Fruit fly (Drosophila melanogaster): ENCODE data around the gene Lgr4.
A peak's percentile ranks its signal among the peaks of the same experiment; 100 is the strongest.

The Lgr4 gene

DNA sequence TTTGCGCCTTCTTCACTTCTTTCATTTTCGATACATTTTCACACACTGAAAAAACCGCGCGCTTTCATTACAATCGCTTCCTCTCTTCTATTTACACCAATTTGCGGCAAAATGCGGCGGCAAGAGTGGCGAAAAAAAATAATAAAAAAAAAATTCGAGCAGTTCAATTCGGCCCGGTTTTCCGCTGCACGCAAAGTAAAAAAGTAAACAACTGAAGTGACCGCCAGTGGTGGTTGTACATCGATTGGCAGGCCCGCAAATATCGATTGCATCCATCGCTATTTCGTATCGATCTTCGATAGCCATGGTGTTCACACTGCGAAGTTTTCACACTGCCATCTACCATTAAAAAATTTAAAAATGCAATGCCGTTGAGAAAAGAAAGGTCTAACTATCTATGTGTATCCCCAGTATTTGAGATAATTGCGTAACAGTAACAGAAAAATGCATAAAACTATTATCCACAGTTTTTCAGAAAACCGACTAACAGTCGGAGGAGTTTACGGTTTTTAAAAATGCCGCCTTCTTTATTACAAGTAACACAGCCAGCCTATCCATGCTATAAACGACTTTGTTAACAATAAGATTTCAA lies 76.6 kb downstream of the Lgr4 start, which contains the start of gene Chpf (continued):
- TF ChIP-seq Jarid2 (GFP tag; optimal IDR thresholded peaks at IDR 0.05): peak; percentile 66
- no peak for TF ChIP-seq ERR (GFP tag; optimal IDR thresholded peaks at IDR 0.05)
- TF ChIP-seq Hmr (GFP tag; optimal IDR thresholded peaks at IDR 0.05): no peak
- TF ChIP-seq CG10979 (tag; optimal IDR thresholded peaks at IDR 0.05): no peak
- no peak for TF ChIP-seq CG33213 (GFP tag; optimal IDR thresholded peaks at IDR 0.05)
- no peak for TF ChIP-seq ewg (GFP tag; optimal IDR thresholded peaks at IDR 0.05)
- TF ChIP-seq CG9817 (tag; optimal IDR thresholded peaks at IDR 0.05): no peak
- TF ChIP-seq HLH4C (GFP tag; IDR thresholded peaks at IDR 0.05; ENCODE audit: partially characterized antibody): peak; percentile 86
- TF ChIP-seq dati (GFP tag; IDR thresholded peaks at IDR 0.05): no peak
- peak; percentile 79 for TF ChIP-seq inv (GFP tag; IDR thresholded peaks at IDR 0.05; ENCODE audit: partially characterized antibody)
- TF ChIP-seq CG6175 (GFP tag; IDR thresholded peaks at IDR 0.05): no peak
- TF ChIP-seq Meics (GFP tag; optimal IDR thresholded peaks at IDR 0.05): no peak
- TF ChIP-seq CG2712 (tag; optimal IDR thresholded peaks at IDR 0.05): no peak
- no peak for TF ChIP-seq pum (GFP tag; optimal IDR thresholded peaks at IDR 0.05)
- no peak for TF ChIP-seq CG31388 (GFP tag; optimal IDR thresholded peaks at IDR 0.05)
- peak in 1 of 2 experiments; percentile 10 for TF ChIP-seq Trl (optimal IDR thresholded peaks at IDR 0.05)
- TF ChIP-seq Trl (GFP tag; optimal IDR thresholded peaks at IDR 0.05): no peak
- TF ChIP-seq CG11398 (GFP tag; optimal IDR thresholded peaks at IDR 0.05): no peak
- TF ChIP-seq dimm (GFP tag; IDR thresholded peaks at IDR 0.05): no peak
- TF ChIP-seq CG31365 (tag; optimal IDR thresholded peaks at IDR 0.05): no peak
- TF ChIP-seq CG34224 (GFP tag; IDR thresholded peaks at IDR 0.05; ENCODE audit: partially characterized antibody): peak; percentile 50; the same call in 1 of the 3 replicates
- TF ChIP-seq bsh (GFP tag; optimal IDR thresholded peaks at IDR 0.05): peak in 1 of 2 experiments; percentile 25
- peak; percentile 78 for TF ChIP-seq CG14860 (GFP tag; IDR thresholded peaks at IDR 0.05; ENCODE audit: partially characterized antibody)
- TF ChIP-seq nau (GFP tag; optimal IDR thresholded peaks at IDR 0.05): no peak
- no peak for TF ChIP-seq pho (GFP tag; optimal IDR thresholded peaks at IDR 0.05)
- no peak for TF ChIP-seq run (tag; optimal IDR thresholded peaks at IDR 0.05)
- no peak for TF ChIP-seq CG30431 (GFP tag; optimal IDR thresholded peaks at IDR 0.05)
- TF ChIP-seq Dip3 (GFP tag; optimal IDR thresholded peaks at IDR 0.05): no peak
- TF ChIP-seq trh (GFP tag; optimal IDR thresholded peaks at IDR 0.05): no peak
- no peak for TF ChIP-seq CG8281 (tag; optimal IDR thresholded peaks at IDR 0.05)
- TF ChIP-seq CG4854 (GFP tag; optimal IDR thresholded peaks at IDR 0.05): no peak
- TF ChIP-seq HmgD (GFP tag; optimal IDR thresholded peaks at IDR 0.05): no peak
- peak; percentile 87 for TF ChIP-seq CG7963 (GFP tag; IDR thresholded peaks at IDR 0.05; ENCODE audit: partially characterized antibody)
- TF ChIP-seq grn (GFP tag; optimal IDR thresholded peaks at IDR 0.05): no peak
- no peak for TF ChIP-seq cas (GFP tag; IDR thresholded peaks at IDR 0.05)
- no peak for TF ChIP-seq CG11085 (GFP tag; IDR thresholded peaks at IDR 0.05)
- peak; percentile 87 for TF ChIP-seq amos (GFP tag; IDR thresholded peaks at IDR 0.05; ENCODE audit: partially characterized antibody)
- TF ChIP-seq CG3163 (GFP tag; optimal IDR thresholded peaks at IDR 0.05): no peak
- TF ChIP-seq Oli (tag; optimal IDR thresholded peaks at IDR 0.05): no peak
- peak; percentile 97 for TF ChIP-seq CG7357 (GFP tag; IDR thresholded peaks at IDR 0.05)
- TF ChIP-seq bigmax (GFP tag; optimal IDR thresholded peaks at IDR 0.05): no peak
- no peak for TF ChIP-seq CG6654 (GFP tag; optimal IDR thresholded peaks at IDR 0.05)
- TF ChIP-seq kay (GFP tag; optimal IDR thresholded peaks at IDR 0.05): no peak
- no peak for TF ChIP-seq dpn (GFP tag; optimal IDR thresholded peaks at IDR 0.05)
- no peak for TF ChIP-seq CG10543 (GFP tag; optimal IDR thresholded peaks at IDR 0.05)
- TF ChIP-seq CG2875 (GFP tag; optimal IDR thresholded peaks at IDR 0.05): no peak
- TF ChIP-seq Mes4 (GFP tag; optimal IDR thresholded peaks at IDR 0.05): no peak
- no peak for TF ChIP-seq Sox102F (GFP tag; optimal IDR thresholded peaks at IDR 0.05)
- TF ChIP-seq hkb (optimal IDR thresholded peaks at IDR 0.05): no peak
- TF ChIP-seq hkb (GFP tag; IDR thresholded peaks at IDR 0.05): no peak
- no peak for TF ChIP-seq CG15696 (tag; optimal IDR thresholded peaks at IDR 0.05)

Data from whole organism, embryonic.